Worm (Caenorhabditis elegans) whole organism, young adult: ENCODE data around the gene perm-1.

Experiments used
- F10E7.11 ChIP-seq: sonication (generic microtip); optimal IDR thresholded peaks from 2 replicates; lab custom pipeline; 2017; ENCODE audit warnings: mild to moderate bottlenecking, missing genetic modification characterization, moderate library complexity, missing compliant biosample characterization
- F33H1.4 ChIP-seq: fragments of 200-800 bp; sonication (Bioruptor generic); IDR thresholded peaks from 2 replicates; pipeline ENCODE4 v1.3.6; 2022; ENCODE audit warnings: missing genetic modification reagents, missing genetic modification characterization, missing compliant biosample characterization
- F37B4.10 ChIP-seq: fragments of 200-800 bp; sonication (Bioruptor generic); IDR thresholded peaks from 2 replicates; pipeline ENCODE4 v1.3.6; 2022; ENCODE audit warnings: missing genetic modification characterization, missing compliant biosample characterization
- F39B2.1 ChIP-seq: fragments of 200-800 bp; sonication (Bioruptor generic); IDR thresholded peaks from 2 replicates; pipeline ENCODE4 v1.3.6; 2022; ENCODE audit warnings: missing genetic modification reagents, missing genetic modification characterization, missing compliant biosample characterization
- F49E8.2 ChIP-seq: sonication (generic microtip); optimal IDR thresholded peaks from 3 replicates; lab custom pipeline; 2017; ENCODE audit warnings: missing genetic modification characterization, mild to moderate bottlenecking, missing compliant biosample characterization, antibody characterized with exemption, moderate library complexity; ENCODE audit not compliant: insufficient read depth
- F52B5.7 ChIP-seq: sonication (generic microtip); optimal IDR thresholded peaks from 2 replicates; lab custom pipeline; 2016; ENCODE audit warnings: mild to moderate bottlenecking, missing genetic modification characterization, missing compliant biosample characterization
- F57A8.1 ChIP-seq: fragments of 200-800 bp; sonication (Bioruptor generic); optimal IDR thresholded peaks from 2 replicates; lab custom pipeline; 2018; ENCODE audit warnings: mild to moderate bottlenecking, missing genetic modification characterization, moderate library complexity, missing compliant biosample characterization
- Y53F4B.3 ChIP-seq: fragments of 200-800 bp; sonication (Bioruptor generic); IDR thresholded peaks from 2 replicates; pipeline ENCODE4 v1.3.6; 2022; ENCODE audit warnings: missing genetic modification reagents, missing genetic modification characterization, missing compliant biosample characterization
- Y53G8AR.9 ChIP-seq: fragments of 200-800 bp; sonication (Bioruptor generic); conservative IDR thresholded peaks from 2 replicates; pipeline ENCODE4 v1.3.6; 2022; ENCODE audit warnings: missing genetic modification reagents, missing genetic modification characterization, missing compliant biosample characterization
- Y95B8A.8 ChIP-seq: fragments of 200-800 bp; sonication (Bioruptor generic); IDR thresholded peaks from 2 replicates; pipeline ENCODE4 v1.3.6; 2022; ENCODE audit warnings: missing genetic modification reagents, missing genetic modification characterization, missing compliant biosample characterization
- akir-1 ChIP-seq: fragments of 200-800 bp; sonication (Bioruptor generic); optimal IDR thresholded peaks from 2 replicates; lab custom pipeline; 2018; ENCODE audit warnings: mild to moderate bottlenecking, missing genetic modification characterization, moderate library complexity, missing compliant biosample characterization
- ama-1 ChIP-seq, 3 experiments: fragments of 150-350 bp in 1 of 3; sonication (generic microtip) in 2 of 3; optimal IDR thresholded peaks; 2 replicates each; lab custom pipeline; 2014 to 2018; ENCODE audit warnings: missing biosample characterization in 2 of 3, missing genetic modification characterization in 2 of 3, missing genetic modification reagents in 2 of 3
- atf-7 ChIP-seq: sonication (generic microtip); optimal IDR thresholded peaks from 2 replicates; lab custom pipeline; 2017; ENCODE audit warnings: mild to moderate bottlenecking, missing genetic modification characterization, missing compliant biosample characterization
- bed-2 ChIP-seq: fragments of 200-800 bp; sonication (Bioruptor generic); IDR thresholded peaks from 2 replicates; pipeline ENCODE4 v1.3.6; 2022; ENCODE audit warnings: missing genetic modification reagents, missing genetic modification characterization, missing compliant biosample characterization
- cebp-1 ChIP-seq, 2 experiments: fragments of 200-800 bp in 1 of 2; sonication (Bioruptor generic) in 1 of 2; sonication (generic microtip) in 1 of 2; IDR thresholded peaks in 1 of 2; optimal IDR thresholded peaks in 1 of 2; 2 replicates each; pipeline versions ENCODE4 v1.3.6 to Lab custom; 2017 to 2022; ENCODE audit warnings: missing compliant biosample characterization in 2 of 2, missing genetic modification characterization in 2 of 2, mild to moderate bottlenecking in 1 of 2, missing genetic modification reagents in 1 of 2, moderate library complexity in 1 of 2
- cebp-2 ChIP-seq: fragments of 200-800 bp; sonication (Bioruptor generic); IDR thresholded peaks from 2 replicates; pipeline ENCODE4 v1.3.6; 2022; ENCODE audit warnings: missing genetic modification characterization, missing compliant biosample characterization
- ceh-40 ChIP-seq: fragments of 200-800 bp; sonication (Bioruptor generic); IDR thresholded peaks from 2 replicates; pipeline ENCODE4 v1.3.6; 2022; ENCODE audit warnings: missing genetic modification characterization, missing compliant biosample characterization
- ceh-79 ChIP-seq: sonication (generic microtip); optimal IDR thresholded peaks from 2 replicates; lab custom pipeline; 2017; ENCODE audit warnings: mild to moderate bottlenecking, missing genetic modification characterization, missing compliant biosample characterization
- chd-7 ChIP-seq: sonication (generic microtip); optimal IDR thresholded peaks from 2 replicates; lab custom pipeline; 2016; ENCODE audit warnings: mild to moderate bottlenecking, missing genetic modification characterization, moderate library complexity, missing compliant biosample characterization
- die-1 ChIP-seq: sonication (generic microtip); optimal IDR thresholded peaks from 2 replicates; lab custom pipeline; 2016; ENCODE audit warnings: missing genotype, mild to moderate bottlenecking, missing genetic modification characterization, missing compliant biosample characterization
- dox-1 ChIP-seq: fragments of 200-800 bp; sonication (Bioruptor generic); IDR thresholded peaks from 2 replicates; pipeline ENCODE4 v1.3.6; 2022; ENCODE audit warnings: missing genetic modification reagents, missing genetic modification characterization, missing compliant biosample characterization
- dpff-1 ChIP-seq: sonication (generic microtip); optimal IDR thresholded peaks from 2 replicates; lab custom pipeline; 2017; ENCODE audit warnings: mild to moderate bottlenecking, missing genetic modification characterization, missing compliant biosample characterization
- dpl-1 ChIP-seq: fragments of 150-350 bp; optimal IDR thresholded peaks from 2 replicates; lab custom pipeline; 2014; ENCODE audit warnings: missing biosample characterization, missing genetic modification reagents, missing genetic modification characterization
- ekl-4 ChIP-seq: fragments of 200-800 bp; sonication (Bioruptor generic); IDR thresholded peaks from 2 replicates; pipeline ENCODE4 v1.3.6; 2022; ENCODE audit warnings: missing genetic modification reagents, missing genetic modification characterization, missing compliant biosample characterization
- hrde-1 ChIP-seq: sonication (generic microtip); optimal IDR thresholded peaks from 2 replicates; lab custom pipeline; 2016; ENCODE audit warnings: missing genetic modification characterization, mild to moderate bottlenecking, missing compliant biosample characterization, moderate library complexity, missing genotype, missing genetic modification reagents, borderline replicate concordance
- hsf-1 ChIP-seq: fragments of 200-800 bp; sonication (Bioruptor generic); IDR thresholded peaks from 2 replicates; pipeline ENCODE4 v1.3.6; 2022; ENCODE audit warnings: missing genetic modification reagents, missing genetic modification characterization, missing compliant biosample characterization
- lin-26 ChIP-seq: fragments of 200-800 bp; sonication (Bioruptor generic); IDR thresholded peaks from 2 replicates; pipeline ENCODE4 v1.3.6; 2022; ENCODE audit warnings: missing genetic modification reagents, missing genetic modification characterization, missing compliant biosample characterization
- lin-35 ChIP-seq, 3 experiments: fragments of 150-350 bp in 2 of 3; sonication (generic microtip) in 1 of 3; optimal IDR thresholded peaks; 2 replicates each; lab custom pipeline; 2014 to 2018; ENCODE audit warnings: missing biosample characterization in 3 of 3, missing genetic modification characterization in 3 of 3, missing genetic modification reagents in 3 of 3
- lin-54 ChIP-seq: fragments of 200-800 bp; sonication (Bioruptor generic); optimal IDR thresholded peaks from 2 replicates; lab custom pipeline; 2018; ENCODE audit warnings: mild to moderate bottlenecking, missing genetic modification characterization, missing compliant biosample characterization
- lsy-27 ChIP-seq: sonication (generic microtip); optimal IDR thresholded peaks from 2 replicates; lab custom pipeline; 2017; ENCODE audit warnings: missing genetic modification characterization, mild to moderate bottlenecking, missing compliant biosample characterization, antibody characterized with exemption, missing genotype, borderline replicate concordance; ENCODE audit not compliant: insufficient read depth
- madf-3 ChIP-seq: fragments of 200-800 bp; sonication (Bioruptor generic); IDR thresholded peaks from 2 replicates; pipeline ENCODE4 v1.3.6; 2022; ENCODE audit warnings: missing genetic modification reagents, missing genetic modification characterization, missing compliant biosample characterization
- madf-6 ChIP-seq: fragments of 200-800 bp; sonication (Bioruptor generic); IDR thresholded peaks from 2 replicates; pipeline ENCODE4 v1.3.6; 2022; ENCODE audit warnings: missing genetic modification reagents, missing genetic modification characterization, missing compliant biosample characterization
- madf-8 ChIP-seq: fragments of 200-800 bp; sonication (Bioruptor generic); conservative IDR thresholded peaks from 2 replicates; pipeline ENCODE4 v1.3.6; 2022; ENCODE audit warnings: missing genetic modification reagents, missing genetic modification characterization, missing compliant biosample characterization
- mes-4 ChIP-seq: sonication (generic microtip); optimal IDR thresholded peaks from 2 replicates; lab custom pipeline; 2016; ENCODE audit warnings: missing genotype, missing genetic modification characterization, missing compliant biosample characterization
- nfya-1 ChIP-seq: sonication (generic microtip); optimal IDR thresholded peaks from 2 replicates; lab custom pipeline; 2017; ENCODE audit warnings: antibody characterized with exemption, missing compliant biosample characterization, missing genetic modification characterization, borderline replicate concordance; ENCODE audit not compliant: insufficient read depth
- nhr-120 ChIP-seq: fragments of 200-800 bp; sonication (Bioruptor generic); IDR thresholded peaks from 2 replicates; pipeline ENCODE4 v1.3.6; 2022; ENCODE audit warnings: missing genetic modification characterization, missing compliant biosample characterization
- rec-8 ChIP-seq, 2 experiments: sonication (generic microtip); optimal IDR thresholded peaks; 2 replicates each; lab custom pipeline; 2016; ENCODE audit warnings: mild to moderate bottlenecking in 2 of 2, missing genetic modification characterization in 2 of 2, missing genetic modification reagents in 2 of 2, missing genotype in 2 of 2, missing biosample characterization in 1 of 2, missing compliant biosample characterization in 1 of 2, moderate library complexity in 1 of 2
- snpc-1.3 ChIP-seq: sonication (generic microtip); optimal IDR thresholded peaks from 2 replicates; lab custom pipeline; 2017; ENCODE audit warnings: missing genetic modification characterization, mild to moderate bottlenecking, missing compliant biosample characterization, antibody characterized with exemption, moderate library complexity, missing genotype, missing genetic modification reagents; ENCODE audit not compliant: insufficient read depth
- tbp1 ChIP-seq: fragments of 200-800 bp; sonication (Bioruptor generic); optimal IDR thresholded peaks from 2 replicates; lab custom pipeline; 2018; ENCODE audit warnings: mild to moderate bottlenecking, missing genetic modification characterization, missing compliant biosample characterization
- unc-130 ChIP-seq: sonication (generic microtip); optimal IDR thresholded peaks from 2 replicates; lab custom pipeline; 2016; ENCODE audit warnings: missing genetic modification reagents, missing genetic modification characterization, missing compliant biosample characterization
- unc-62 ChIP-seq: fragments of 150-350 bp; optimal IDR thresholded peaks from 2 replicates; lab custom pipeline; 2014; ENCODE audit warnings: missing biosample characterization, missing genetic modification reagents, missing genetic modification characterization
- zfh-2 ChIP-seq: fragments of 200-800 bp; sonication (Bioruptor generic); conservative IDR thresholded peaks from 2 replicates; pipeline ENCODE4 v1.3.6; 2022; ENCODE audit warnings: missing genetic modification reagents, missing genetic modification characterization, missing compliant biosample characterization
- ztf-28 ChIP-seq: fragments of 200-800 bp; sonication (Bioruptor generic); IDR thresholded peaks from 2 replicates; pipeline ENCODE4 v1.3.6; 2022; ENCODE audit warnings: missing genetic modification reagents, missing genetic modification characterization, missing compliant biosample characterization

Gene perm-1

DNA sequence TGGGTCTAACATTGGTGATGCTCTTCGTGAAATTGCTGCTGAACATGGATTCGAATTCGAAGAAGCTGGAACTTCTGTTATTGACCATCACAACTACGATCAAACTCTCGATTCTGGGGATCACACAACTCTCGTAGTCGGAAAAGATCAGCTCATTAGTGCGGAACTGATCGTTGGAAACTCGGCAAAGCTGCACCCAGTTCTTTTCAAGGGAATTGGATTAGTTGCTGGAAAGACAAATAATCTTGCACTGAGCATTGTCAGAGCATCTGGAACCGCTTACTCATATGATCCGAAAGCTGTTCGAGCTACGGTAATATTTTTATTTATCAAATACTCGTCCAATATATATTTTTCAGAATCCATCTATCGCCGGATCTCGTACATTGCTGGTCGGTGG lies 15.7 kb upstream of the perm-1 start:
- no peak for TF ChIP-seq tbp1 (GFP tag; lab: Kevin White, UChicago)
- TF ChIP-seq nfya-1 (tag; lab: Kevin White, UChicago) = no peak
- no peak for TF ChIP-seq ztf-28
- no peak for TF ChIP-seq ceh-40 (GFP tag; lab: Robert Waterston, UW)
- no peak for TF ChIP-seq chd-7 (tag; lab: Kevin White, UChicago)
- no peak for TF ChIP-seq F49E8.2 (tag; lab: Kevin White, UChicago)
- no peak for TF ChIP-seq die-1 (tag; lab: Kevin White, UChicago)
- TF ChIP-seq F57A8.1 (GFP tag; lab: Kevin White, UChicago) = no peak
- TF ChIP-seq atf-7 (tag; lab: Kevin White, UChicago) = no peak
- no peak for TF ChIP-seq bed-2 (GFP tag; lab: Robert Waterston, UW)
- no peak for TF ChIP-seq nhr-120 (GFP tag; lab: Robert Waterston, UW)
- TF ChIP-seq madf-8 (GFP tag; lab: Robert Waterston, UW) = no peak
- no peak for TF ChIP-seq F39B2.1 (GFP tag; lab: Robert Waterston, UW)
- no peak for TF ChIP-seq Y53G8AR.9 (GFP tag; lab: Robert Waterston, UW)
- TF ChIP-seq unc-130 (GFP tag; lab: Kevin White, UChicago) = no peak
- TF ChIP-seq F52B5.7 (tag; lab: Kevin White, UChicago) = no peak

DNA sequence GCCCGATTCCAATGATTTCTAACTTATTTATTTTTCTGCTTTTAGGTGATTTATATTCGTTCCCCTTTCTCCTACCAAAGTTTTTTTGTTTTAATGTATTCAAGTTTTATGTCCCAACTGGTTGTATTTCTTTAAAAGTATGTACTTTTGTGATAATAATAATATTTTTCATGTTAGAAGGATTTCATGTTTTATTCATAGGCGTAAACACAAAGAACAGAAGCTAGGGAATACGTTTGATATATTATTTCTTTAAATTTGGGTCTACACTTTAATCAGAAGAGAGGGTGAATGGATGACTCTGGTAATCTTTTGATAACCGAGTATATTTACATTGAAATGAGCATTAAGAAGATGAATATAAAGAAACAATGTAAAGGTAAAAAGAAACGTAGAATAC lies 14.5 kb upstream of the perm-1 start:
- TF ChIP-seq lin-26 (GFP tag; lab: Robert Waterston, UW) (peak; percentile 68), ama-1 (optimal IDR thresholded peaks at IDR 0.05; lab: Kevin White, UChicago) (no peak), ama-1 (GFP tag; optimal IDR thresholded peaks at IDR 0.05; lab: Kevin White, UChicago) (no peak), akir-1 (GFP tag; lab: Kevin White, UChicago) (no peak), lin-54 (GFP tag; lab: Kevin White, UChicago) (peak; percentile 1), Y53F4B.3 (GFP tag; lab: Robert Waterston, UW) (no peak), Y95B8A.8 (GFP tag; lab: Robert Waterston, UW) (0 out of 2 replicates have a peak, but pooled peaks have one; percentile 65), ekl-4 (GFP tag; lab: Robert Waterston, UW) (peak; percentile 15; the same call in 1 of the 2 replicates), Y53G8AR.9 (GFP tag; lab: Robert Waterston, UW) (peak; percentile 9; the same call in 1 of the 2 replicates), mes-4 (tag; lab: Kevin White, UChicago) (no peak), ztf-28 (0 out of 2 replicates have a peak, but pooled peaks have one; percentile 19), dpl-1 (GFP tag; lab: Kevin White, UChicago) (no peak), cebp-2 (0 out of 2 replicates have a peak, but pooled peaks have one; percentile 33), unc-130 (GFP tag; lab: Kevin White, UChicago) (peak; percentile 76), F33H1.4 (GFP tag; lab: Robert Waterston, UW) (0 out of 2 replicates have a peak, but pooled peaks have one; percentile 21), dpff-1 (peak; percentile 33), zfh-2 (GFP tag; lab: Robert Waterston, UW) (no peak), F10E7.11 (tag; lab: Kevin White, UChicago) (no peak), lin-35 (GFP tag; optimal IDR thresholded peaks at IDR 0.05; lab: Kevin White, UChicago) (peak in 1 of 3 experiments; percentile 4), hsf-1 (0 out of 2 replicates have a peak, but pooled peaks have one; percentile 9), F37B4.10 (GFP tag; lab: Robert Waterston, UW) (no peak), lsy-27 (tag; lab: Kevin White, UChicago) (no peak), bed-2 (GFP tag; lab: Robert Waterston, UW) (no peak), madf-3 (GFP tag; lab: Robert Waterston, UW) (0 out of 2 replicates have a peak, but pooled peaks have one; percentile 7), cebp-1 (GFP tag; IDR thresholded peaks at IDR 0.05; lab: Robert Waterston, UW) (no peak), cebp-1 (tag; optimal IDR thresholded peaks at IDR 0.05; lab: Kevin White, UChicago) (peak; percentile 6), hrde-1 (tag; lab: Kevin White, UChicago) (peak; percentile 81), rec-8 (tag; optimal IDR thresholded peaks at IDR 0.05; lab: Kevin White, UChicago) (peak in 1 of 2 experiments; percentile 67), madf-6 (GFP tag; lab: Robert Waterston, UW) (peak; percentile 54), dox-1 (no peak), tbp1 (GFP tag; lab: Kevin White, UChicago) (peak; percentile 21), F49E8.2 (tag; lab: Kevin White, UChicago) (peak; percentile 59), snpc-1.3 (tag; lab: Kevin White, UChicago) (peak; percentile 24), ceh-79 (tag; lab: Kevin White, UChicago) (no peak), unc-62 (GFP tag; lab: Kevin White, UChicago) (no peak)
